Worm (Caenorhabditis elegans) whole organism, L1 larva: ENCODE measurements around the gene str-46.
A peak's percentile ranks its signal among the peaks of the same experiment; 100 is the strongest.

Experiments used
- C04F5.9 ChIP-seq: sonication (generic microtip); optimal IDR thresholded peaks from 2 replicates; lab custom pipeline; 2016; ENCODE audit warnings: missing genetic modification characterization, missing compliant biosample characterization
- C16A3.4 ChIP-seq: fragments of 150-350 bp; optimal IDR thresholded peaks from 2 replicates; lab custom pipeline; 2014; ENCODE audit warnings: missing biosample characterization, missing genetic modification characterization
- F16B12.6 ChIP-seq: fragments of 150-350 bp; optimal IDR thresholded peaks from 2 replicates; lab custom pipeline; 2014; ENCODE audit warnings: missing biosample characterization, missing genetic modification characterization
- alr-1 ChIP-seq: fragments of 200-800 bp; sonication (Bioruptor generic); optimal IDR thresholded peaks from 2 replicates; lab custom pipeline; 2018; ENCODE audit warnings: borderline replicate concordance, mild to moderate bottlenecking, missing genetic modification characterization, missing compliant biosample characterization
- aly-2 ChIP-seq: fragments of 150-350 bp; optimal IDR thresholded peaks from 2 replicates; lab custom pipeline; 2014; ENCODE audit warnings: missing biosample characterization, missing genetic modification characterization
- blmp-1 ChIP-seq: fragments of 150-350 bp; optimal IDR thresholded peaks from 2 replicates; lab custom pipeline; 2014; ENCODE audit warnings: missing biosample characterization, missing genetic modification characterization
- ceh-8 ChIP-seq: fragments of 200-800 bp; sonication (Bioruptor generic); optimal IDR thresholded peaks from 2 replicates; lab custom pipeline; 2018; ENCODE audit warnings: mild to moderate bottlenecking, missing genetic modification characterization, moderate library complexity, missing compliant biosample characterization
- ceh-82 ChIP-seq, 3 experiments: fragments of 150-350 bp in 1 of 3; sonication (generic microtip) in 2 of 3; optimal IDR thresholded peaks; 2 replicates each; lab custom pipeline; 2014 to 2017; ENCODE audit warnings: missing biosample characterization in 3 of 3, missing genetic modification characterization in 3 of 3
- ceh-88 ChIP-seq: fragments of 200-800 bp; sonication (Bioruptor generic); IDR thresholded peaks from 2 replicates; pipeline ENCODE4 v1.3.6; 2022; ENCODE audit warnings: missing genetic modification characterization, missing compliant biosample characterization
- ceh-90 ChIP-seq: sonication (generic microtip); optimal IDR thresholded peaks from 2 replicates; lab custom pipeline; 2016; ENCODE audit warnings: missing genetic modification characterization, missing compliant biosample characterization
- dpl-1 ChIP-seq, 3 experiments: fragments of 150-350 bp in 2 of 3; sonication (generic microtip) in 1 of 3; optimal IDR thresholded peaks; 2 replicates each; lab custom pipeline; 2014 to 2017; ENCODE audit warnings: missing biosample characterization in 3 of 3, missing genetic modification characterization in 3 of 3, missing genetic modification reagents in 3 of 3
- dsc-1 ChIP-seq: sonication (generic microtip); optimal IDR thresholded peaks from 2 replicates; lab custom pipeline; 2016; ENCODE audit warnings: mild to moderate bottlenecking, missing genetic modification characterization, missing compliant biosample characterization
- efl-3 ChIP-seq: fragments of 200-800 bp; sonication (Bioruptor generic); optimal IDR thresholded peaks from 2 replicates; lab custom pipeline; 2018; ENCODE audit warnings: mild to moderate bottlenecking, missing genetic modification characterization, missing compliant biosample characterization
- egl-13 ChIP-seq: sonication (generic microtip); optimal IDR thresholded peaks from 2 replicates; lab custom pipeline; 2016; ENCODE audit warnings: missing genotype, missing genetic modification reagents, missing genetic modification characterization, missing compliant biosample characterization
- elt-2 ChIP-seq: sonication (generic microtip); optimal IDR thresholded peaks from 2 replicates; lab custom pipeline; 2016; ENCODE audit warnings: missing genetic modification characterization, mild to moderate bottlenecking, inconsistent platforms, missing compliant biosample characterization, missing genetic modification reagents
- ets-5 ChIP-seq: fragments of 200-800 bp; sonication (Bioruptor generic); IDR thresholded peaks from 2 replicates; pipeline ENCODE4 v1.3.6; 2022; ENCODE audit warnings: missing genetic modification characterization, missing compliant biosample characterization
- fkh-8 ChIP-seq: sonication (generic microtip); optimal IDR thresholded peaks from 2 replicates; lab custom pipeline; 2016; ENCODE audit warnings: mild to moderate bottlenecking, missing genetic modification characterization, missing compliant biosample characterization
- fos-1 ChIP-seq: fragments of 150-350 bp; optimal IDR thresholded peaks from 2 replicates; lab custom pipeline; 2014; ENCODE audit warnings: missing biosample characterization, missing genetic modification characterization
- hlh-17 ChIP-seq: fragments of 200-800 bp; sonication (Bioruptor generic); optimal IDR thresholded peaks from 2 replicates; lab custom pipeline; 2018; ENCODE audit warnings: missing genetic modification characterization, mild to moderate bottlenecking, missing compliant biosample characterization, moderate library complexity, borderline replicate concordance
- hlh-4 ChIP-seq: sonication (generic microtip); optimal IDR thresholded peaks from 2 replicates; lab custom pipeline; 2016; ENCODE audit warnings: mild to moderate bottlenecking, missing genetic modification characterization, missing compliant biosample characterization
- irx-1 ChIP-seq: sonication (generic microtip); optimal IDR thresholded peaks from 2 replicates; lab custom pipeline; 2016; ENCODE audit warnings: missing genetic modification characterization, missing compliant biosample characterization
- jun-1 ChIP-seq: fragments of 150-350 bp; optimal IDR thresholded peaks from 2 replicates; lab custom pipeline; 2014; ENCODE audit warnings: missing biosample characterization, missing genetic modification reagents, missing genetic modification characterization
- lin-14 ChIP-seq: fragments of 200-800 bp; sonication (Bioruptor generic); optimal IDR thresholded peaks from 2 replicates; lab custom pipeline; 2018; ENCODE audit warnings: mild to moderate bottlenecking, missing genetic modification characterization, moderate library complexity, missing compliant biosample characterization
- lin-39 ChIP-seq: fragments of 150-350 bp; optimal IDR thresholded peaks from 2 replicates; lab custom pipeline; 2014; ENCODE audit warnings: missing biosample characterization, missing genetic modification reagents, missing genetic modification characterization
- lir-3 ChIP-seq: sonication (generic microtip); optimal IDR thresholded peaks from 2 replicates; lab custom pipeline; 2016; ENCODE audit warnings: mild to moderate bottlenecking, missing genetic modification characterization, moderate library complexity, missing compliant biosample characterization; ENCODE audit not compliant: poor library complexity
- mep-1 ChIP-seq: fragments of 150-350 bp; optimal IDR thresholded peaks from 2 replicates; lab custom pipeline; 2014; ENCODE audit warnings: missing biosample characterization, missing genetic modification characterization
- nhr-237 ChIP-seq: fragments of 150-350 bp; optimal IDR thresholded peaks from 2 replicates; lab custom pipeline; 2014; ENCODE audit warnings: missing biosample characterization, missing genetic modification characterization
- nhr-85 ChIP-seq: sonication (generic microtip); peaks from one replicate; lab custom pipeline; 2016; ENCODE audit warnings: missing genetic modification characterization, inconsistent platforms, missing compliant biosample characterization
- nhr-90 ChIP-seq: sonication (generic microtip); optimal IDR thresholded peaks from 2 replicates; lab custom pipeline; 2016; ENCODE audit warnings: mild to moderate bottlenecking, missing genetic modification characterization, missing compliant biosample characterization; ENCODE audit not compliant: poor library complexity
- pax-3 ChIP-seq: fragments of 200-800 bp; sonication (Bioruptor generic); optimal IDR thresholded peaks from 2 replicates; lab custom pipeline; 2018; ENCODE audit warnings: mild to moderate bottlenecking, missing genetic modification characterization, moderate library complexity, missing compliant biosample characterization
- pqm-1 ChIP-seq: sonication (generic microtip); optimal IDR thresholded peaks from 3 replicates; lab custom pipeline; 2017; ENCODE audit warnings: missing biosample characterization, missing genetic modification characterization
- snu-23 ChIP-seq: sonication (generic microtip); optimal IDR thresholded peaks from 2 replicates; lab custom pipeline; 2016; ENCODE audit warnings: missing genetic modification characterization, missing compliant biosample characterization
- sptf-1 ChIP-seq: fragments of 150-350 bp; optimal IDR thresholded peaks from 2 replicates; lab custom pipeline; 2014; ENCODE audit warnings: missing biosample characterization, missing genetic modification characterization
- sup-37 ChIP-seq: fragments of 200-800 bp; sonication (Bioruptor generic); optimal IDR thresholded peaks from 2 replicates; lab custom pipeline; 2018; ENCODE audit warnings: mild to moderate bottlenecking, missing genetic modification characterization, missing compliant biosample characterization
- tlp-1 ChIP-seq: fragments of 150-350 bp; optimal IDR thresholded peaks from 2 replicates; lab custom pipeline; 2014; ENCODE audit warnings: missing biosample characterization, missing genetic modification characterization
- vab-15 ChIP-seq: sonication (generic microtip); optimal IDR thresholded peaks from 2 replicates; lab custom pipeline; 2017; ENCODE audit warnings: missing genotype, mild to moderate bottlenecking, missing genetic modification characterization, missing compliant biosample characterization
- xbp-1 ChIP-seq: sonication (generic microtip); optimal IDR thresholded peaks from 2 replicates; lab custom pipeline; 2016; ENCODE audit warnings: missing genetic modification characterization, missing compliant biosample characterization
- zag-1 ChIP-seq: fragments of 150-350 bp; optimal IDR thresholded peaks from 2 replicates; lab custom pipeline; 2014; ENCODE audit warnings: missing biosample characterization, missing genetic modification characterization

str-46 gene

ce11 chrV:2871754-2872504 is 27.8 kb downstream of the str-46 start:
- TF ChIP-seq C16A3.4 (tag; lab: Kevin White, UChicago): no peak
- no peak for TF ChIP-seq alr-1 (tag; lab: Kevin White, UChicago)
- no peak for TF ChIP-seq lin-39 (tag; lab: Kevin White, UChicago)
- TF ChIP-seq lin-14: no peak
- no peak for TF ChIP-seq fos-1
- TF ChIP-seq dsc-1 (tag; lab: Kevin White, UChicago): no peak
- no peak for TF ChIP-seq sptf-1
- TF ChIP-seq elt-2: no peak
- TF ChIP-seq aly-2 (tag; lab: Kevin White, UChicago): no peak
- TF ChIP-seq nhr-85 (tag; lab: Kevin White, UChicago): no peak
- no peak for TF ChIP-seq mep-1 (tag; lab: Kevin White, UChicago)
- no peak for TF ChIP-seq zag-1 (tag; lab: Kevin White, UChicago)
- TF ChIP-seq blmp-1 (tag; lab: Kevin White, UChicago): no peak
- TF ChIP-seq pqm-1 (tag; lab: Kevin White, UChicago): no peak

- TF ChIP-seq xbp-1: no peak
- TF ChIP-seq ceh-88 (GFP tag; lab: Robert Waterston, UW): no peak
- TF ChIP-seq C16A3.4 (tag; lab: Kevin White, UChicago): no peak
- TF ChIP-seq dpl-1 (GFP tag; optimal IDR thresholded peaks at IDR 0.05; lab: Kevin White, UChicago): no peak
- no peak for TF ChIP-seq hlh-4
- no peak for TF ChIP-seq tlp-1 (tag; lab: Kevin White, UChicago)
- TF ChIP-seq irx-1 (tag; lab: Kevin White, UChicago): no peak
- TF ChIP-seq vab-15 (tag; lab: Kevin White, UChicago): no peak
- TF ChIP-seq efl-3 (GFP tag; lab: Kevin White, UChicago): no peak
- TF ChIP-seq F16B12.6: no peak
- TF ChIP-seq, all 84 proteins: peak for 0
Measured at ce11 chrV:2870127-2870526, 29.6 kb downstream of the str-46 start, which contains the start of gene srh-243. Gene srh-243, plus strand, starts transcription at chrV:2870427.

ce11 chrV:2869503-2869902 is 30.3 kb downstream of the str-46 start, which contains the start of gene srh-241:
Gene srh-241, minus strand, starts transcription at chrV:2869603.
- TF ChIP-seq pax-3 (tag; lab: Kevin White, UChicago) (no peak), vab-15 (tag; lab: Kevin White, UChicago) (no peak), nhr-237 (tag; lab: Kevin White, UChicago) (no peak), lir-3 (tag; lab: Kevin White, UChicago) (no peak), sup-37 (GFP tag; lab: Kevin White, UChicago) (no peak), jun-1 (tag; lab: Kevin White, UChicago) (no peak), C04F5.9 (no peak)

ce11 chrV:2864899-2865298 is 34.9 kb downstream of the str-46 start, which contains the start of gene srh-240:
Gene srh-240, plus strand, starts transcription at chrV:2865199.
- TF ChIP-seq fkh-8 (peak; percentile 58), egl-13 (tag; lab: Kevin White, UChicago) (no peak)

- TF ChIP-seq C04F5.9 (no peak), egl-13 (tag; lab: Kevin White, UChicago) (no peak), snu-23 (GFP tag; lab: Kevin White, UChicago) (no peak), ceh-90 (no peak), F16B12.6 (no peak), aly-2 (tag; lab: Kevin White, UChicago) (no peak), nhr-90 (no peak), mep-1 (tag; lab: Kevin White, UChicago) (no peak), xbp-1 (no peak), hlh-4 (no peak), ceh-82 (tag; optimal IDR thresholded peaks at IDR 0.05; lab: Kevin White, UChicago) (no peak), ceh-8 (no peak), alr-1 (tag; lab: Kevin White, UChicago) (no peak), hlh-17 (GFP tag; lab: Kevin White, UChicago) (no peak), efl-3 (GFP tag; lab: Kevin White, UChicago) (no peak), fos-1 (no peak), ets-5 (GFP tag; lab: Robert Waterston, UW) (no peak)
Measured at ce11 chrV:2863033-2863432, 36.7 kb downstream of the str-46 start, which contains the start of gene srh-272. Gene srh-272, plus strand, starts transcription at chrV:2863333.
